Fruit fly (Drosophila melanogaster): Measurements from ENCODE around the gene Pkc98E.

- TF ChIP-seq CG8478 (optimal IDR thresholded peaks at IDR 0.05) (no peak), CTCF (optimal IDR thresholded peaks at IDR 0.05) (no peak)
These were observed 23.8 kb downstream of the Pkc98E start, which contains the start of the genes Cul5 and Bicra for dm6 chr3R:29062717-29063206.
